Worm (Caenorhabditis elegans): Measurements from ENCODE around the gene col-77.

col-77 gene

ce11 chrII:8377722-8378121, 18.5 kb upstream of the col-77 start:
- TF ChIP-seq unc-62 (GFP tag; optimal IDR thresholded peaks at IDR 0.05), result no peak

ce11 chrII:8370194-8370593, 11.0 kb upstream of the col-77 start:
- no peak for TF ChIP-seq unc-62 (GFP tag; optimal IDR thresholded peaks at IDR 0.05)

DNA sequence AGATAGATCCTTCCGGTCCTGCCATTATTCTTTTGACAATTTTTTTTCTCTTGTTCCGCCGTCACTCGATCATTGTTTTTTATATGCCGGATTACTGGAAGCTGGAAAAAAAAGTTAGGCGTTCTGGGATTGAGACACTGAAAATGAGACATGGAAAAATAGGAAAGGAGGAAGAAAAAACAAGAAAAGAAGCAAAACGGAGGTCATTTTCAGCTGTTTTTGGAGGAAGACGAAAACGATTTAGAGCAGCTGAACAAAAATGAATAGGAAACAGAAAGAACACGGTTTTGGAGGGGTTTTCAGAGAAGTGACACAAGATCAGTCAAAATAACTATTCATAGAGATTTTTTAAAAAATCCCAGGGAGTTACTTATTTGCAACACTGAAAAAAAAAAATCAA, 9.9 kb upstream of the col-77 start, which contains the start of gene amt-3:
Gene amt-3, minus strand, starts transcription at position 101 of the 400 bp plus-strand sequence.
- no peak for TF ChIP-seq unc-62 (GFP tag; optimal IDR thresholded peaks at IDR 0.05)

DNA sequence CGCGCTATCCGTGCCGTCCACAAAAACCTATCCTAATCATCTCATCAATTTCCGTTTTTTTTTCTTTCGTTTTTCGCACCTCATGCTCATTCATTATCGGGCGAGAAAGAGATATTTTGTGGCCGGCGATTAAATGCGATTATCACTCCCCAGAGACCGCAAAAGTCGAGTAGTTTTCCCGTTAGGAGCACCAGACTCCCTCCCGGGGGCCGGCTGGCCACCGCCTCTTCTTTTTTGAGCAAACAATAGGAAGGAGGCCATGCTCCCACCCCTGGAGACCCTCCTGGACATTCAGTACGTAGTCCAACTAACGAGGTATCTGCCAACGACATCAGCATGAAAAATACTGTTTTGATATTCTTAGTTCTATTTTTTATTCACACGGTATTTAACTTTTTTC, 1.3 kb upstream of the col-77 start, which contains the start of gene M195.2:
Gene M195.2, plus strand, starts transcription at position 301 of the 400 bp plus-strand sequence.
- TF ChIP-seq unc-62 (GFP tag; optimal IDR thresholded peaks at IDR 0.05), result no peak

DNA sequence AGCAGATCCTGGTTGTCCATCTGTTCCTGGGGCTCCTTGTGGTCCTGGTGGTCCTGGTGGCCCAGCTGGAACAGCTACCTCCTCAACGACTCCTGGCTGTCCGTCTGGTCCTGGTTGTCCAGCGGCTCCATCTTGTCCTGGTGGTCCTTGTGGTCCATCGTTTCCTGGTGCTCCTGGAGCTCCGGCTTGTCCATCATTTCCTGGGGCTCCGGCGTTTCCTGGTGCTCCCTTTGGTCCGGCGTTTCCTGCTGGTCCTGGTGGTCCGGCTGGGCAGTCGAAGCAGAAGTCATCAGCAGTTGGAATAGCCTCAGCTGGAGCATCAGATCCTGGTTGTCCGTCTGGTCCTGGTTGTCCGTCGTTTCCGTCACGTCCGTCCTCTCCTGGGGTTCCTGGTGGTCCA, 715 bp downstream of the col-77 start:
- TF ChIP-seq unc-62 (GFP tag; optimal IDR thresholded peaks at IDR 0.05), result no peak

ce11 chrII:8354233-8354750, 4.9 kb downstream of the col-77 start, which contains the start of gene C26D10.6:
C26D10.6 (minus strand) TSS chrII:8354700.
- TF ChIP-seq unc-62 (GFP tag; optimal IDR thresholded peaks at IDR 0.05), result no peak

- no peak for TF ChIP-seq unc-62 (GFP tag; optimal IDR thresholded peaks at IDR 0.05)
Observed at ce11 chrII:8353288-8353687, 5.9 kb downstream of the col-77 start.

ce11 chrII:8346384-8346783, 12.8 kb downstream of the col-77 start, which contains the start of gene eff-1:
eff-1 (plus strand) TSS chrII:8346684.
- TF ChIP-seq unc-62 (GFP tag; optimal IDR thresholded peaks at IDR 0.05), result no peak

- no peak for TF ChIP-seq unc-62 (GFP tag; optimal IDR thresholded peaks at IDR 0.05)
Observed at ce11 chrII:8345613-8346012, 13.6 kb downstream of the col-77 start.

ce11 chrII:8344803-8345202, 14.4 kb downstream of the col-77 start:
- TF ChIP-seq unc-62 (GFP tag; optimal IDR thresholded peaks at IDR 0.05), result no peak

ce11 chrII:8339108-8339507, 20.1 kb downstream of the col-77 start:
- TF ChIP-seq unc-62 (GFP tag; optimal IDR thresholded peaks at IDR 0.05), result no peak

DNA sequence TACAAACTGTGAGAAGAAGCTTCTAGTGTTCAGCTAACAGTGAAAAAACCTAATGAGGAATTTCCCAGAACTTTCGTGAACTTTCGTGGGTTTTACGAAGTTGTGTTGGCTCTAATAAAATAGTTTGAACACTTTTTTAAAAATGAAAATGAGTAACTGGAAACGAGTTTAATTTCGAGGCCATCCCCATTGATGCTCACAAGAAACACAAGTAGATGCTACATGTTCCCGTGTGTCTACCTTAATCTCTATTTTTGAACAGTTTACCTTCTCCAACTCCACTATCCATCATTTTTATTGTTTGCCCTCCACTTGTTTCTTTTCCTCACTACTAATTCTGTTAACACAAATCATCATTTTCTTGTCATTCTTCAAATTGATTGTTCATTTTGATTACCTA, 25.5 kb downstream of the col-77 start, which contains the start of gene C26D10.7:
Gene C26D10.7, plus strand, starts transcription at position 301 of the 400 bp plus-strand sequence.
- no peak for TF ChIP-seq unc-62 (GFP tag; optimal IDR thresholded peaks at IDR 0.05)

- TF ChIP-seq unc-62 (GFP tag; optimal IDR thresholded peaks at IDR 0.05), result no peak
Observed at ce11 chrII:8329462-8329861, 29.7 kb downstream of the col-77 start, which contains the start of gene C26D10.4. C26D10.4 (plus strand) TSS chrII:8329762.

DNA sequence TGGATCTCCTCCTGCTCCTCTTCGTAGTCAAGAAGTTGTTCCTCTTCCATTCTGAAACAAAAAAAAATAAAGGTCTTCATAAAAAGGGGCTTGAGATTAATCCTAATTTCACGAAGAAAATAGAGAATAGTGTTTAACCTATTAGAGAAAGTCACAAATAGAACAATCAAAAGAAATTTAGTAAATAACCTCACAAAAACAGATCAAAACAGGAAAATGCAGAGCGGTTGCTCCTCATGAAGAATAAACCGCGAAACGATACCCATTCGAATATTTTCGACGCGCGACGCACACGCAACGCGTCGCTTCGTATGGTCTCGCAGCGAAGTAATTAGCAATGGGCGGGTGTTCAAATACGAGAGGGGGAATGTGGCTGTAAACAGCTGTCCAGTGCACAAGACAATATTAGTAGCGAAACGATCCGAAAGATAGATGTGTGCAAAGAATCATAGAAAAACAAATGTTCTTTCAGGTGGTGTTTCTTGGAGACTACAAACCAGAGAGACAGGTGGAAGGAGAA, 30.3 kb downstream of the col-77 start, which contains the start of gene hel-1:
Gene hel-1, minus strand, starts transcription at position 51 of the 520 bp plus-strand sequence.
- no peak for TF ChIP-seq unc-62 (GFP tag; optimal IDR thresholded peaks at IDR 0.05)

ce11 chrII:8327450-8327849, 31.7 kb downstream of the col-77 start:
- TF ChIP-seq unc-62 (GFP tag; optimal IDR thresholded peaks at IDR 0.05), result no peak

DNA sequence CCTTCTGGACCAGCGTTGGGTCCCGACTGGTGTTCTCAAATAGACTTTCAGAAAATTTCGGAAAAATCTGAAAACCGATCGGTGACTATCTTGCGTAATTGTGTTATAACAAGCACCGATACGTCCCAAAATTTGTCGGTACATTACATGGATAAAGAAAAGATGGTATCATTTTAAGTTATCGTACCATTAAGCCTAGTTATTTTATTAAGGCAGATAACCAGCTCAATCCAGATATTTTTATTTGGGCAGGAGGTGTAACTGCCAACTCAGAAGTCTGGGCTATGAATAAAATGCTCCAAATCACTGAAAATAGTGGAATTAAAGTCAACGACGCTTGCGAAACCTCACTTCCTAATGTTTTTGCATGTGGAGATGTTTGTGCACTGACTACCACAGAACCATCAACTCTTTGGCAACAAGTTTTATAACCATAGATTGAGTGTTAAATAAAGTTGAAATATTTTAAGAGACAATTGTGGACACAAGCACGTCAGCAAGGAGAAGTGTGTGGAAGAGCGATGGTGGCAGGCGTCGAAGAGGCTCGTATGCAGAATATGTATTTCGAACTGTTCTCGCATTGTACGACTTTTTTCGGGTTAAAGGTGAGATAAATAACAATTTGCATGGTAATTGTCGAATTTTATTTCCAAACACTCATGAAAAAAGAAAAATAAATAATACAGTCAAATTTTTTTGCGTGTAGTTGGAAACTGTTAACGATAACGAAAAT, 32.8 kb downstream of the col-77 start:
- no peak for TF ChIP-seq unc-62 (GFP tag; optimal IDR thresholded peaks at IDR 0.05)

Data from whole organism, dauer.